Fruit fly (Drosophila melanogaster) whole organism, embryonic: ENCODE data around the gene CBP.
A peak's percentile ranks its signal among the peaks of the same experiment; 100 is the strongest.

Experiments
- Antp ChIP-seq: fragments of 200-800 bp; sonication (Bioruptor generic); optimal IDR thresholded peaks from 3 replicates; lab custom pipeline; 2016; ENCODE audit warnings: missing biosample characterization, missing genetic modification characterization
- BEAF-32 ChIP-seq: fragments of 200-800 bp; sonication (Bioruptor generic); optimal IDR thresholded peaks from 3 replicates; lab custom pipeline; 2017; ENCODE audit warnings: missing biosample characterization, missing genetic modification characterization, mild to moderate bottlenecking, moderate library complexity, missing genetic modification reagents
- Bdp1 ChIP-seq: fragments of 200-800 bp; sonication (Bioruptor generic); optimal IDR thresholded peaks from 3 replicates; lab custom pipeline; 2016; ENCODE audit warnings: missing biosample characterization, missing genetic modification characterization
- CG11093 ChIP-seq: fragments of 200-800 bp; sonication (Bioruptor generic); IDR thresholded peaks from 3 replicates; pipeline ENCODE4 v1.3.6; 2022; ENCODE audit warnings: missing biosample characterization, missing genetic modification characterization
- CG11247 ChIP-seq: fragments of 200-800 bp; sonication (Bioruptor generic); IDR thresholded peaks from 2 replicates; pipeline ENCODE4 v1.3.6; 2022; ENCODE audit warnings: missing biosample characterization, missing genetic modification characterization
- CG12299 ChIP-seq: fragments of 200-800 bp; sonication (Bioruptor generic); optimal IDR thresholded peaks from 2 replicates; lab custom pipeline; 2018; ENCODE audit warnings: missing biosample characterization, mild to moderate bottlenecking, missing genetic modification characterization
- CG12942 ChIP-seq: fragments of 200-800 bp; sonication (Bioruptor generic); optimal IDR thresholded peaks from 3 replicates; lab custom pipeline; 2016; ENCODE audit warnings: missing biosample characterization, missing genetic modification characterization
- CG13894 ChIP-seq: fragments of 200-800 bp; sonication (Bioruptor generic); optimal IDR thresholded peaks from 3 replicates; lab custom pipeline; 2018; ENCODE audit warnings: missing biosample characterization, mild to moderate bottlenecking, missing genetic modification characterization, moderate library complexity
- CG16779 ChIP-seq: fragments of 200-800 bp; sonication (Bioruptor generic); IDR thresholded peaks from 2 replicates; pipeline ENCODE4 v1.3.6; 2022; ENCODE audit warnings: missing biosample characterization, missing genetic modification characterization
- CG16813 ChIP-seq: fragments of 200-800 bp; sonication (Bioruptor generic); IDR thresholded peaks from 3 replicates; pipeline ENCODE4 v1.3.6; 2022; ENCODE audit warnings: missing biosample characterization, missing genetic modification characterization; ENCODE audit not compliant: partially characterized antibody
- CG18262 ChIP-seq: fragments of 200-800 bp; optimal IDR thresholded peaks from 3 replicates; lab custom pipeline; 2019; ENCODE audit warnings: missing biosample characterization, mild to moderate bottlenecking, missing genetic modification characterization, moderate library complexity
- CG1832 ChIP-seq: fragments of 200-800 bp; sonication (Bioruptor generic); optimal IDR thresholded peaks from 2 replicates; lab custom pipeline; 2017; ENCODE audit warnings: missing biosample characterization, mild to moderate bottlenecking, missing genetic modification characterization, inconsistent platforms
- CG32767 ChIP-seq: fragments of 200-800 bp; sonication (Bioruptor generic); IDR thresholded peaks from 2 replicates; pipeline ENCODE4 v1.3.6; 2022; ENCODE audit warnings: missing biosample characterization, missing genetic modification characterization
- CG3995 ChIP-seq: fragments of 200-800 bp; sonication (Bioruptor generic); optimal IDR thresholded peaks from 3 replicates; lab custom pipeline; 2016; ENCODE audit warnings: missing biosample characterization, missing genetic modification characterization
- CG4424 ChIP-seq: fragments of 200-800 bp; sonication (Bioruptor generic); optimal IDR thresholded peaks from 3 replicates; lab custom pipeline; 2016; ENCODE audit warnings: missing biosample characterization, missing genetic modification characterization
- CG4854 ChIP-seq: fragments of 200-800 bp; sonication (Bioruptor generic); optimal IDR thresholded peaks from 2 replicates; lab custom pipeline; 2016; ENCODE audit warnings: missing biosample characterization, missing genetic modification characterization, inconsistent platforms
- CG5245 ChIP-seq: fragments of 200-800 bp; sonication (Bioruptor generic); optimal IDR thresholded peaks from 3 replicates; lab custom pipeline; 2016; ENCODE audit warnings: missing biosample characterization, missing genetic modification characterization
- CG9437 ChIP-seq: fragments of 200-800 bp; sonication (Bioruptor generic); optimal IDR thresholded peaks from 2 replicates; lab custom pipeline; 2018; ENCODE audit warnings: missing biosample characterization, mild to moderate bottlenecking, missing genetic modification characterization
- Dll ChIP-seq: fragments of 200-800 bp; sonication (Bioruptor generic); IDR thresholded peaks from 4 replicates; pipeline ENCODE4 v1.3.6; 2022; ENCODE audit warnings: missing biosample characterization, missing genetic modification characterization; ENCODE audit not compliant: partially characterized antibody
- HLH4C ChIP-seq: fragments of 200-800 bp; sonication (Bioruptor generic); IDR thresholded peaks from 3 replicates; pipeline ENCODE4 v1.3.6; 2022; ENCODE audit warnings: missing biosample characterization, missing genetic modification characterization; ENCODE audit not compliant: partially characterized antibody
- MTF-1 ChIP-seq: fragments of 200-800 bp; sonication (Bioruptor generic); optimal IDR thresholded peaks from 2 replicates; lab custom pipeline; 2018; ENCODE audit warnings: missing biosample characterization, mild to moderate bottlenecking, missing genetic modification characterization, borderline replicate concordance
- Med ChIP-seq: fragments of 200-800 bp; sonication (Bioruptor generic); peaks from one replicate; lab custom pipeline; 2016; ENCODE audit warnings: missing biosample characterization, missing genetic modification characterization, mild to moderate bottlenecking, inconsistent platforms, moderate library complexity
- Nf-YC ChIP-seq: fragments of 200-800 bp; optimal IDR thresholded peaks from 3 replicates; lab custom pipeline; 2019; ENCODE audit warnings: missing biosample characterization, mild to moderate bottlenecking, missing genetic modification characterization, moderate library complexity
- Optix ChIP-seq: fragments of 200-800 bp; sonication (Bioruptor generic); IDR thresholded peaks from 3 replicates; pipeline ENCODE4 v1.3.6; 2022; ENCODE audit warnings: missing biosample characterization, missing genetic modification characterization
- Poxn ChIP-seq: fragments of 200-800 bp; sonication (Bioruptor generic); IDR thresholded peaks from 2 replicates; pipeline ENCODE4 v1.3.6; 2022; ENCODE audit warnings: missing biosample characterization, missing genetic modification characterization
- Side ChIP-seq: fragments of 200-800 bp; sonication (Bioruptor generic); optimal IDR thresholded peaks from 2 replicates; lab custom pipeline; 2016; ENCODE audit warnings: missing biosample characterization, missing genetic modification characterization
- Ssrp ChIP-seq: fragments of 200-800 bp; sonication (Bioruptor generic); optimal IDR thresholded peaks from 2 replicates; lab custom pipeline; 2018; ENCODE audit warnings: missing biosample characterization, mild to moderate bottlenecking, missing genetic modification characterization, moderate library complexity
- abd-A ChIP-seq: fragments of 200-800 bp; sonication (Bioruptor generic); optimal IDR thresholded peaks from 3 replicates; lab custom pipeline; 2019; ENCODE audit warnings: missing biosample characterization, mild to moderate bottlenecking, missing genetic modification characterization, moderate library complexity
- ato ChIP-seq: fragments of 200-800 bp; sonication (Bioruptor generic); IDR thresholded peaks from 2 replicates; pipeline ENCODE4 v1.3.6; 2022; ENCODE audit warnings: missing biosample characterization, missing genetic modification characterization; ENCODE audit not compliant: partially characterized antibody
- cas ChIP-seq: fragments of 200-800 bp; sonication (Bioruptor generic); IDR thresholded peaks from 2 replicates; pipeline ENCODE4 v1.3.6; 2022; ENCODE audit warnings: missing biosample characterization, missing genetic modification characterization
- cg ChIP-seq: fragments of 200-800 bp; sonication (Bioruptor generic); optimal IDR thresholded peaks from 3 replicates; lab custom pipeline; 2019; ENCODE audit warnings: missing biosample characterization, mild to moderate bottlenecking, missing genetic modification characterization, moderate library complexity
- chinmo ChIP-seq: fragments of 200-800 bp; sonication (Bioruptor generic); IDR thresholded peaks from 4 replicates; pipeline ENCODE4 v1.3.6; 2022; ENCODE audit warnings: missing biosample characterization, missing genetic modification characterization; ENCODE audit not compliant: partially characterized antibody
- dmrt99B ChIP-seq: fragments of 200-800 bp; sonication (Bioruptor generic); optimal IDR thresholded peaks from 2 replicates; lab custom pipeline; 2018; ENCODE audit warnings: missing biosample characterization, mild to moderate bottlenecking, missing genetic modification characterization, moderate library complexity
- fd64A ChIP-seq: fragments of 200-800 bp; sonication (Bioruptor generic); optimal IDR thresholded peaks from 3 replicates; lab custom pipeline; 2018; ENCODE audit warnings: missing biosample characterization, mild to moderate bottlenecking, missing genetic modification characterization
- fru ChIP-seq: fragments of >200 bp; optimal IDR thresholded peaks from 2 replicates; lab custom pipeline; 2017
- ftz-f1 ChIP-seq: fragments of 200-800 bp; sonication (Bioruptor generic); optimal IDR thresholded peaks from 2 replicates; lab custom pipeline; 2016; ENCODE audit warnings: missing biosample characterization, missing genetic modification characterization
- jigr1 ChIP-seq: fragments of 200-800 bp; sonication (Bioruptor generic); IDR thresholded peaks from 3 replicates; pipeline ENCODE4 v1.3.6; 2022; ENCODE audit warnings: missing biosample characterization, missing genetic modification characterization
- nerfin-2 ChIP-seq: fragments of 200-800 bp; sonication (Bioruptor generic); IDR thresholded peaks from 2 replicates; pipeline ENCODE4 v1.3.6; 2022; ENCODE audit warnings: missing biosample characterization, missing genetic modification characterization; ENCODE audit not compliant: partially characterized antibody
- nmo ChIP-seq: fragments of 200-800 bp; sonication (Bioruptor generic); optimal IDR thresholded peaks from 2 replicates; lab custom pipeline; 2018; ENCODE audit warnings: missing biosample characterization, mild to moderate bottlenecking, missing genetic modification characterization, moderate library complexity
- pan ChIP-seq, 4 experiments: fragments of >200 bp in 3 of 4; fragments of 200-800 bp in 1 of 4; sonication (Bioruptor generic) in 1 of 4; optimal IDR thresholded peaks in 3 of 4; IDR thresholded peaks in 1 of 4; 2 replicates each; pipeline versions ENCODE4 v1.3.6 to Lab custom; 2017 to 2022; ENCODE audit warnings: missing biosample characterization in 2 of 4, missing genetic modification characterization in 2 of 4, mixed read lengths in 1 of 4
- pros ChIP-seq: fragments of 200-800 bp; sonication (Bioruptor generic); optimal IDR thresholded peaks from 3 replicates; lab custom pipeline; 2019; ENCODE audit warnings: missing biosample characterization, mild to moderate bottlenecking, missing genetic modification characterization, moderate library complexity
- psq ChIP-seq: fragments of 200-800 bp; sonication (Bioruptor generic); optimal IDR thresholded peaks from 2 replicates; lab custom pipeline; 2017; ENCODE audit warnings: missing biosample characterization, missing genetic modification characterization
- rib ChIP-seq: fragments of 200-800 bp; sonication (Bioruptor generic); IDR thresholded peaks from 2 replicates; pipeline ENCODE4 v1.3.6; 2022; ENCODE audit warnings: missing biosample characterization, missing genetic modification characterization
- scrt ChIP-seq: fragments of 200-800 bp; sonication (Bioruptor generic); optimal IDR thresholded peaks from 2 replicates; lab custom pipeline; 2018; ENCODE audit warnings: missing biosample characterization, mild to moderate bottlenecking, missing genetic modification characterization, moderate library complexity
- sisA ChIP-seq: fragments of 200-800 bp; sonication (Bioruptor generic); IDR thresholded peaks from 2 replicates; pipeline ENCODE4 v1.3.6; 2022; ENCODE audit warnings: missing biosample characterization, missing genetic modification characterization
- stwl ChIP-seq: fragments of 200-800 bp; sonication (Bioruptor generic); optimal IDR thresholded peaks from 3 replicates; lab custom pipeline; 2018; ENCODE audit warnings: missing biosample characterization, mild to moderate bottlenecking, missing genetic modification characterization, moderate library complexity
- wek ChIP-seq: fragments of 200-800 bp; sonication (Bioruptor generic); optimal IDR thresholded peaks from 3 replicates; lab custom pipeline; 2018; ENCODE audit warnings: missing biosample characterization, mild to moderate bottlenecking, missing genetic modification characterization, moderate library complexity

Gene CBP

DNA sequence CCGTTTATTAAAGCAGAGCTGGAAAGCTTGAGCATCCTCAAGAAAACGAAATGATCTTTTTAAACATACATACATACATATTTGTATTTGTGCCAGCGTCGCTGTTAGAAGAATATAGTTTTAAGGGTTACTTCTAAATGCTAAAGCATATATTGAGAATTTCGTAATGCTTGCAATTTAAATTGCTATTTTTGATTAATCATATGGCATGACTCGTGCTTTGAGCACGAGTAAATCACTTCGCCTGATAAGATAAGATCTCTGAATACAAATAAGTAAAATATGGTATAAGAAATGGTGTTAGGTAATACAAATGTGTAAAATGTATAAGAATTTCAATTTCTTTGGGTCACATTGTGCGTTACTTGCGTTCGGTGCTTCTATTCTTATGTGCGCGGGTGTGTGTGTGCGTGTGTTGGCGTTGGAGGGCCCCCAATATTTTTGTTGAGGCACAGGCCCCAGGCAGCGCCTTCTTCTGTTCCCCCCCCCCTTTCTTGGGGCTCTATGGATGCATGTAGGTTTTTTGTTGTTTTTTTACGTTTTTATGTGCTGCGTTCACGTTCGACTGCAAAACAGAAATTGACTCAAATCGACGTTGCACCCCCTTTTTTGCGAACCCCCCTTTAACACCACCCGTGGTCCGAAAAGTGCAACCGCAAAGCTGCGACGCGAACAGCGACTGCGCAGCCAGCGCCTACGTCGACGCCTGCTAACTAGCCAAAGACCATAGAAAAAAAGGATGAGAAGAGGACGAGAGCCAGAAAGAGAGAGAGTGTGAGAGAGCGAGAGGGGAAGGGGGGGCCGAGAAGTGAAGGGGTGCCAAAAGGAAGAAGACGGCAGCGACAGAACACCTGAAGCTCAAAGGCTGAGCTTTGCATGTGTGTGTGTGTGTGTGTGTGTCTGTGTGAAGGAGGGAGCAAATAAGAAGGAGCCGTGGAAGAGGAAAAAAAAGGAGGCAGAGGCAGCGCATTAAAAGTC is 35.5 kb upstream of the CBP start (continued):
- TF ChIP-seq pros (GFP tag; lab: Kevin White, UChicago) (no peak), CG11093 (0 out of 3 replicates have a peak, but pooled peaks have one; percentile 7), CG12299 (no peak), chinmo (GFP tag; lab: Robert Waterston, UW) (no peak), CG9437 (GFP tag; lab: Kevin White, UChicago) (peak; percentile 83), Ssrp (tag; lab: Kevin White, UChicago) (peak; percentile 53), stwl (no peak), CG32767 (no peak), scrt (GFP tag; lab: Kevin White, UChicago) (peak; percentile 1), ftz-f1 (GFP tag; lab: Kevin White, UChicago) (no peak), CG13894 (no peak), Side (GFP tag; lab: Kevin White, UChicago) (no peak), rib (GFP tag; lab: Robert Waterston, UW) (no peak), Nf-YC (peak; percentile 57), CG16813 (no peak), wek (no peak), BEAF-32 (GFP tag; lab: Kevin White, UChicago) (no peak), cas (GFP tag; lab: Robert Waterston, UW) (no peak), CG12942 (GFP tag; lab: Kevin White, UChicago) (no peak), CG3995 (peak; percentile 2), pan (optimal IDR thresholded peaks at IDR 0.05; lab: Kevin White, UChicago) (no peak), pan (GFP tag; optimal IDR thresholded peaks at IDR 0.05 in 1 of 2, IDR thresholded peaks at IDR 0.05 in 1 of 2) (peak in 1 of 2 experiments; percentile 73), Optix (GFP tag; lab: Robert Waterston, UW) (peak; percentile 71), CG11247 (GFP tag; lab: Robert Waterston, UW) (peak; percentile 39; the same call in 1 of the 2 replicates), Poxn (no peak), Med (GFP tag; lab: Kevin White, UChicago) (peak; percentile 77), fd64A (no peak), nmo (GFP tag; lab: Kevin White, UChicago) (peak; percentile 64), Bdp1 (no peak), CG1832 (GFP tag; lab: Kevin White, UChicago) (peak; percentile 52), nerfin-2 (GFP tag; lab: Robert Waterston, UW) (no peak), fru (lab: Kevin White, UChicago) (no peak), CG18262 (tag; lab: Kevin White, UChicago) (peak; percentile 90), HLH4C (GFP tag; lab: Robert Waterston, UW) (no peak), MTF-1 (GFP tag; lab: Kevin White, UChicago) (no peak), Dll (no peak), Antp (GFP tag; lab: Kevin White, UChicago) (no peak), CG4424 (GFP tag; lab: Kevin White, UChicago) (peak; percentile 68), sisA (GFP tag; lab: Robert Waterston, UW) (peak; percentile 42), cg (GFP tag; lab: Kevin White, UChicago) (no peak), dmrt99B (peak; percentile 76), ato (GFP tag; lab: Robert Waterston, UW) (no peak), psq (GFP tag; lab: Kevin White, UChicago) (no peak), CG4854 (GFP tag; lab: Kevin White, UChicago) (no peak), abd-A (tag; lab: Kevin White, UChicago) (no peak), CG16779 (no peak), jigr1 (GFP tag; lab: Robert Waterston, UW) (no peak), CG5245 (GFP tag; lab: Kevin White, UChicago) (no peak)
